Worm (Caenorhabditis elegans): ENCODE data around the gene ZK637.4.

- TF ChIP-seq elt-3 (tag; optimal IDR thresholded peaks at IDR 0.05) (no peak), ztf-11 (tag; optimal IDR thresholded peaks at IDR 0.05) (no peak), unc-62 (GFP tag; optimal IDR thresholded peaks at IDR 0.05) (no peak), pha-4 (tag; optimal IDR thresholded peaks at IDR 0.05) (no peak), lin-13 (tag; optimal IDR thresholded peaks at IDR 0.05) (no peak), drap-1 (GFP tag; optimal IDR thresholded peaks at IDR 0.05) (no peak), ham-2 (GFP tag; optimal IDR thresholded peaks at IDR 0.05) (no peak), elt-1 (tag; optimal IDR thresholded peaks at IDR 0.05; ENCODE audit: borderline replicate concordance, insufficient read depth) (no peak), mab-5 (tag; optimal IDR thresholded peaks at IDR 0.05) (no peak), mls-2 (tag; optimal IDR thresholded peaks at IDR 0.05) (no peak), blmp-1 (tag; optimal IDR thresholded peaks at IDR 0.05) (no peak), nhr-28 (tag; optimal IDR thresholded peaks at IDR 0.05) (no peak), nhr-76 (tag; optimal IDR thresholded peaks at IDR 0.05) (no peak)
Measured at ce11 chrIII:8894782-8895181, 1.2 kb downstream of the ZK637.4 start, which contains the start of gene asna-1.

Data from whole organism, mixed stage, embryonic.